Worm (Caenorhabditis elegans) whole organism, L4/young adult: ENCODE data around the gene F58A6.9.
A peak's percentile ranks its signal among the peaks of the same experiment; 100 is the strongest.

Experiments
- W03F9.2 ChIP-seq: fragments of 150-350 bp; optimal IDR thresholded peaks from 2 replicates; lab custom pipeline; 2014; ENCODE audit warnings: missing biosample characterization, missing genetic modification characterization
- dao-5 ChIP-seq: sonication (generic microtip); optimal IDR thresholded peaks from 2 replicates; lab custom pipeline; 2016; ENCODE audit warnings: missing genotype, missing genetic modification characterization, moderate library complexity, missing compliant biosample characterization
- him-1 ChIP-seq: sonication (generic microtip); optimal IDR thresholded peaks from 2 replicates; lab custom pipeline; 2016; ENCODE audit warnings: missing genotype, missing genetic modification reagents, missing genetic modification characterization, missing compliant biosample characterization

F58A6.9 gene

ce11 chrII:5184661-5185545, 26.2 kb upstream of the F58A6.9 start:
- TF ChIP-seq W03F9.2 (tag; lab: Kevin White, UChicago) (no peak), dao-5 (no peak), him-1 (tag; lab: Kevin White, UChicago) (no peak)

- no peak for TF ChIP-seq W03F9.2 (tag; lab: Kevin White, UChicago)
- TF ChIP-seq dao-5 = no peak
- TF ChIP-seq him-1 (tag; lab: Kevin White, UChicago) = no peak
Measured at ce11 chrII:5183207-5183606, 24.5 kb upstream of the F58A6.9 start.

ce11 chrII:5182451-5182850, 23.8 kb upstream of the F58A6.9 start:
- peak; percentile 10 for TF ChIP-seq dao-5
- TF ChIP-seq W03F9.2 (tag; lab: Kevin White, UChicago) = peak; percentile 22
- TF ChIP-seq him-1 (tag; lab: Kevin White, UChicago) = no peak

ce11 chrII:5181497-5181896, 22.8 kb upstream of the F58A6.9 start:
- no peak for TF ChIP-seq W03F9.2 (tag; lab: Kevin White, UChicago)
- TF ChIP-seq him-1 (tag; lab: Kevin White, UChicago) = peak; percentile 44
- no peak for TF ChIP-seq dao-5

- no peak for TF ChIP-seq him-1 (tag; lab: Kevin White, UChicago)
Measured at ce11 chrII:5180272-5180671, 21.6 kb upstream of the F58A6.9 start.

- TF ChIP-seq him-1 (tag; lab: Kevin White, UChicago) = no peak
- no peak for TF ChIP-seq dao-5
- no peak for TF ChIP-seq W03F9.2 (tag; lab: Kevin White, UChicago)
Measured at ce11 chrII:5178609-5179008, 19.9 kb upstream of the F58A6.9 start.

- TF ChIP-seq him-1 (tag; lab: Kevin White, UChicago) (no peak), dao-5 (no peak), W03F9.2 (tag; lab: Kevin White, UChicago) (no peak)
Measured at ce11 chrII:5177902-5178301, 19.2 kb upstream of the F58A6.9 start, which contains the start of gene C27D6.12. Gene C27D6.12 (minus strand): TSS chrII:5178002.

ce11 chrII:5176934-5177333, 18.3 kb upstream of the F58A6.9 start:
- TF ChIP-seq W03F9.2 (tag; lab: Kevin White, UChicago) = no peak
- no peak for TF ChIP-seq him-1 (tag; lab: Kevin White, UChicago)
- TF ChIP-seq dao-5 = no peak

- TF ChIP-seq dao-5 = no peak
- no peak for TF ChIP-seq W03F9.2 (tag; lab: Kevin White, UChicago)
- no peak for TF ChIP-seq him-1 (tag; lab: Kevin White, UChicago)
Measured at ce11 chrII:5174370-5174769, 15.7 kb upstream of the F58A6.9 start, which contains the start of gene C27D6.3. Gene C27D6.3 (minus strand): TSS chrII:5174470.

- TF ChIP-seq dao-5 (no peak), him-1 (tag; lab: Kevin White, UChicago) (no peak), W03F9.2 (tag; lab: Kevin White, UChicago) (no peak)
Measured at ce11 chrII:5172451-5172850, 13.8 kb upstream of the F58A6.9 start, which contains the start of gene C27D6.1. Gene C27D6.1 (plus strand): TSS chrII:5172751.

- TF ChIP-seq dao-5 (no peak), W03F9.2 (tag; lab: Kevin White, UChicago) (no peak), him-1 (tag; lab: Kevin White, UChicago) (no peak)
Measured at ce11 chrII:5171610-5172009, 12.9 kb upstream of the F58A6.9 start, which contains the start of gene C27D6.15. Gene C27D6.15 (plus strand): TSS chrII:5171910.

- TF ChIP-seq dao-5 (no peak), him-1 (tag; lab: Kevin White, UChicago) (no peak), W03F9.2 (tag; lab: Kevin White, UChicago) (no peak)
Measured at ce11 chrII:5170932-5171331, 12.3 kb upstream of the F58A6.9 start, which contains the start of gene srb-1. Gene srb-1 (minus strand): TSS chrII:5171032.

ce11 chrII:5166738-5167137, 8.1 kb upstream of the F58A6.9 start, which contains the start of gene srb-3:
Gene srb-3 (minus strand): TSS chrII:5166838.
- TF ChIP-seq dao-5 (no peak), him-1 (tag; lab: Kevin White, UChicago) (no peak), W03F9.2 (tag; lab: Kevin White, UChicago) (no peak)

- TF ChIP-seq W03F9.2 (tag; lab: Kevin White, UChicago) (no peak), dao-5 (no peak), him-1 (tag; lab: Kevin White, UChicago) (no peak)
Measured at ce11 chrII:5163283-5163682, 4.6 kb upstream of the F58A6.9 start, which contains the start of gene srb-5. Gene srb-5 (minus strand): TSS chrII:5163383.
